Worm (Caenorhabditis elegans) whole organism, L3 larva: ENCODE measurements around the gene Y36E3A.2.

Experiments used
- elt-1 ChIP-seq: fragments of 150-350 bp; optimal IDR thresholded peaks from 2 replicates; lab custom pipeline; 2014; ENCODE audit warnings: missing biosample characterization, missing genetic modification characterization
- nhr-237 ChIP-seq: fragments of 150-350 bp; optimal IDR thresholded peaks from 2 replicates; lab custom pipeline; 2014; ENCODE audit warnings: missing biosample characterization, missing genetic modification characterization
- pqm-1 ChIP-seq: fragments of 150-350 bp; optimal IDR thresholded peaks from 2 replicates; lab custom pipeline; 2017; ENCODE audit warnings: missing biosample characterization, missing genetic modification characterization, inconsistent platforms
- unc-62 ChIP-seq: fragments of 150-350 bp; sonication (generic microtip); optimal IDR thresholded peaks from 4 replicates; lab custom pipeline; 2014; ENCODE audit warnings: missing biosample characterization, missing genetic modification reagents, missing genetic modification characterization

- TF ChIP-seq elt-1 (tag; lab: Kevin White, UChicago) (no peak), nhr-237 (no peak), pqm-1 (tag; lab: Kevin White, UChicago) (no peak), unc-62 (GFP tag; lab: Kevin White, UChicago) (no peak)
Measured at ce11 chrV:15442384-15442783, 16.5 kb downstream of the Y36E3A.2 start.
